Fruit fly (Drosophila melanogaster): ENCODE measurements around the gene Mhcl.

The Mhcl gene

DNA sequence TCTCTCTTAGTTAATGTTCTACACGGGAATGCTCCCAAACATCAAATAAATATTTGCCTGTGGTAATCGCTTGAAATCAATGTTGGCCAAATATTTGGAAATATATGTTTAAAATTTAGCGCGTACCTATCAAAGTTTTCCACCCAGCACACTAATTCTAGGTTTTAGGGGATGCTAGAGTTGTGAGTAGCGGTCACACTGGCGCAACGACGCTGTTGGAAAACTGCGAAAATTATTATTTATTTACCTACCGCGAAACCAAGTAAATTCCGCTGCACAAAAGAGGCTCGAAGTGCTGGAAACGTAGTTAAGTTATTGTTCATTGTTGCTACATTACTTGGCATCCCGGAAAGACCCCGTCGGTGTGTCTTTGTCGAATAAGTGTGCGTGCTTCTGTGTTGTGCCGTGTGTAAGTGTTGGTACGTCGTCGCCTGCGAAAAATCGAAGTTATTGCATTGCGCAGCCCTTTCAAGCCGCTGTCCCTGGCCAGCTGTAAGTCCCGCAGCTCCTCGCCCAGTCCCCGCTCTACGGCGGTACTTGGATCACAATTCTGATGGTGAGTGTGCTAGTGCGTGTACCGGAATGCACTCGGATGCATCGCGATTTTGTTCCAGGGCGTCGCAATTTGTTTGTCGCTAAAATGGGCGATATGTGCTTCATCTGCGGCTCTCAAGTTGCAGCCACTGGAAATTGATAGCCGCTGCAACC is 47.8 kb downstream of the Mhcl start, which contains the start of gene msps (continued):
- TF ChIP-seq vnd (GFP tag; IDR thresholded peaks at IDR 0.05; ENCODE audit: partially characterized antibody): peak; percentile 54; the same call in 2 of the 3 replicates
- TF ChIP-seq odd (GFP tag; optimal IDR thresholded peaks at IDR 0.05): no peak
- no peak for TF ChIP-seq CG6813 (GFP tag; optimal IDR thresholded peaks at IDR 0.05)
- TF ChIP-seq CG10366 (GFP tag; IDR thresholded peaks at IDR 0.05): no peak
- no peak for TF ChIP-seq lab (GFP tag; optimal IDR thresholded peaks at IDR 0.05)
- no peak for TF ChIP-seq Dip2 (GFP tag; IDR thresholded peaks at IDR 0.05)
- peak; percentile 3 for TF ChIP-seq phol (tag; optimal IDR thresholded peaks at IDR 0.05)
- peak; percentile 45; the same call in 2 of the 3 replicates for TF ChIP-seq knrl (GFP tag; IDR thresholded peaks at IDR 0.05; ENCODE audit: partially characterized antibody)
- TF ChIP-seq Dp (GFP tag; optimal IDR thresholded peaks at IDR 0.05): peak; percentile 94
- TF ChIP-seq az2 (GFP tag; optimal IDR thresholded peaks at IDR 0.05): no peak
- TF ChIP-seq D19A (tag; optimal IDR thresholded peaks at IDR 0.05): no peak
- TF ChIP-seq CG12659 (GFP tag; optimal IDR thresholded peaks at IDR 0.05): peak; percentile 67
- TF ChIP-seq Sry-β (GFP tag; optimal IDR thresholded peaks at IDR 0.05): no peak
- no peak for TF ChIP-seq bigmax (GFP tag; optimal IDR thresholded peaks at IDR 0.05)
- TF ChIP-seq Camta (GFP tag; optimal IDR thresholded peaks at IDR 0.05): no peak
- no peak for TF ChIP-seq Lhr (GFP tag; optimal IDR thresholded peaks at IDR 0.05)
- TF ChIP-seq sug (tag; optimal IDR thresholded peaks at IDR 0.05): no peak
- TF ChIP-seq CG10147 (GFP tag; optimal IDR thresholded peaks at IDR 0.05): no peak
- TF ChIP-seq so (GFP tag; IDR thresholded peaks at IDR 0.05): no peak
- peak; percentile 28 for TF ChIP-seq ewg (GFP tag; optimal IDR thresholded peaks at IDR 0.05)
- no peak for TF ChIP-seq ssp (GFP tag; IDR thresholded peaks at IDR 0.05)
- TF ChIP-seq CG2116 (GFP tag; optimal IDR thresholded peaks at IDR 0.05): peak; percentile 27
- no peak for TF ChIP-seq Mrtf (GFP tag; IDR thresholded peaks at IDR 0.05)
- TF ChIP-seq CG30431 (GFP tag; optimal IDR thresholded peaks at IDR 0.05): no peak
- TF ChIP-seq Elba2 (GFP tag; optimal IDR thresholded peaks at IDR 0.05): no peak
- TF ChIP-seq CG17829 (tag; optimal IDR thresholded peaks at IDR 0.05): peak; percentile 24
- TF ChIP-seq pita (GFP tag; optimal IDR thresholded peaks at IDR 0.05): peak; percentile 70
- TF ChIP-seq CG3995 (GFP tag; optimal IDR thresholded peaks at IDR 0.05): peak; percentile 37
- no peak for TF ChIP-seq CG2712 (tag; optimal IDR thresholded peaks at IDR 0.05)
- TF ChIP-seq scrt (GFP tag; optimal IDR thresholded peaks at IDR 0.05): no peak
- TF ChIP-seq CkIIα-i1 (GFP tag; IDR thresholded peaks at IDR 0.05): no peak
- peak; percentile 76; the same call in 2 of the 3 replicates for TF ChIP-seq mld (GFP tag; IDR thresholded peaks at IDR 0.05; ENCODE audit: partially characterized antibody)
- TF ChIP-seq CTCF (GFP tag; optimal IDR thresholded peaks at IDR 0.05): peak; percentile 6
- no peak for TF ChIP-seq Eip74EF (GFP tag; optimal IDR thresholded peaks at IDR 0.05)
- TF ChIP-seq h (optimal IDR thresholded peaks at IDR 0.05): no peak
- peak; percentile 87 for TF ChIP-seq CG9797 (GFP tag; optimal IDR thresholded peaks at IDR 0.05)
- TF ChIP-seq Poxn (GFP tag; IDR thresholded peaks at IDR 0.05): no peak
- TF ChIP-seq ci (GFP tag; IDR thresholded peaks at IDR 0.05): 0 out of 3 replicates have a peak, but pooled peaks have one; percentile 5
- TF ChIP-seq CG12155 (GFP tag; optimal IDR thresholded peaks at IDR 0.05): no peak
- TF ChIP-seq slou (GFP tag; optimal IDR thresholded peaks at IDR 0.05): no peak
- peak; percentile 61 for TF ChIP-seq hb (GFP tag; IDR thresholded peaks at IDR 0.05; ENCODE audit: partially characterized antibody)
- TF ChIP-seq CG14710 (tag; optimal IDR thresholded peaks at IDR 0.05): peak; percentile 62
- peak; percentile 77 for TF ChIP-seq sens (GFP tag)
- TF ChIP-seq CG8281 (tag; optimal IDR thresholded peaks at IDR 0.05): no peak
- peak; percentile 95 for TF ChIP-seq CG4617 (GFP tag; optimal IDR thresholded peaks at IDR 0.05; ENCODE audit: borderline replicate concordance)
- no peak for TF ChIP-seq pho (GFP tag; optimal IDR thresholded peaks at IDR 0.05)
- no peak for TF ChIP-seq pfk (GFP tag; optimal IDR thresholded peaks at IDR 0.05)
- no peak for TF ChIP-seq Pdp1 (GFP tag; optimal IDR thresholded peaks at IDR 0.05)
- no peak for TF ChIP-seq ind (GFP tag; optimal IDR thresholded peaks at IDR 0.05)
- TF ChIP-seq CG8944 (GFP tag; optimal IDR thresholded peaks at IDR 0.05): no peak
